Worm (Caenorhabditis elegans): Measurements from ENCODE around the gene acl-9.

The acl-9 gene

DNA sequence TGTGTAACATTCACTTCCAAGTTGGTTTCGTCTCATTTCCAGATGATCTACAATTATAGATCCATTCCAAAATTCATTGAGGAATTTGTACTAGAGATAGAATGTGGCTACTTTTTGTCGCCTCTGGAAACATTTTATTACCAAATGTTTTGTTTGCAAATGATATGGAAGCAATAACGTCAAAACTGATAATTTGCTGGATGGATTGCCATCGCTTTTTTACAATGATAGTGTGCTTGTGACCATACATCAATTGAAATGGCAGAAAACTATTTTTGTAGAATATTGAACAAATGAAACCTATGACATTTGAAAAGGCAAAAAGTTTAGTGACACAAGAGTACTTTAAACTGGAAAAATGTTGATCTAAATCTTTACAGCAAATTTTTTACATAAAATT is 38.6 kb upstream of the acl-9 start (continued):
- no peak for TF ChIP-seq hlh-15 (tag; optimal IDR thresholded peaks at IDR 0.05)

DNA sequence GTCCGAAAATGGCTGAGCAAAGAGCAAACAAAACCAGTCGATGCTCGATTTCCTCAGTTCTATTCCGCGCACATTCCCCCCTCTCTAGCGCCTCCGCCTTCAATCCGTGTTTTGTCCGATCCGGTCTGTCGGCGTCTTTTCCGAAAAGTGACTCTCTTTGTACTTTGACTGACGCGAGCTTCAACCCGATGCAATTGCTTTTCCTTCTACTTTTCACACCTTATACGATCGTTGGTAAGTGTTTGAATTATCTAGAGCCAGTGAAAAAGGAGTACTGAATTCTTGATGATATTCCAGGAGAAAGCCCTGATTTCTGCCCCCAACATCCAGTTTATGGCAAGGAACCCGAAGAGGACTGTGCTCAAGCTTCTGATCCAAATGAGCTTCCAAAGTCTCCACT is 38.0 kb upstream of the acl-9 start, which contains the start of gene cht-6:
TSS of gene cht-6 (plus strand) at position 9 of the 400 bp plus-strand sequence.
- TF ChIP-seq ztf-16 (tag; optimal IDR thresholded peaks at IDR 0.05) (no peak), nhr-11 (tag; optimal IDR thresholded peaks at IDR 0.05) (no peak), pat-9 (tag; optimal IDR thresholded peaks at IDR 0.05) (no peak), ceh-30 (tag; optimal IDR thresholded peaks at IDR 0.05) (no peak), fkh-10 (GFP tag; optimal IDR thresholded peaks at IDR 0.05) (no peak), lin-11 (tag; optimal IDR thresholded peaks at IDR 0.05) (no peak), K02D7.2 (tag; optimal IDR thresholded peaks at IDR 0.05) (no peak), gmeb-2 (tag; optimal IDR thresholded peaks at IDR 0.05) (no peak), mec-3 (tag; optimal IDR thresholded peaks at IDR 0.05; ENCODE audit: borderline replicate concordance) (no peak), pros-1 (tag; optimal IDR thresholded peaks at IDR 0.05) (no peak), ceh-24 (tag; optimal IDR thresholded peaks at IDR 0.05) (no peak), K09A11.1 (tag; optimal IDR thresholded peaks at IDR 0.05; ENCODE audit: insufficient read depth) (no peak)

DNA sequence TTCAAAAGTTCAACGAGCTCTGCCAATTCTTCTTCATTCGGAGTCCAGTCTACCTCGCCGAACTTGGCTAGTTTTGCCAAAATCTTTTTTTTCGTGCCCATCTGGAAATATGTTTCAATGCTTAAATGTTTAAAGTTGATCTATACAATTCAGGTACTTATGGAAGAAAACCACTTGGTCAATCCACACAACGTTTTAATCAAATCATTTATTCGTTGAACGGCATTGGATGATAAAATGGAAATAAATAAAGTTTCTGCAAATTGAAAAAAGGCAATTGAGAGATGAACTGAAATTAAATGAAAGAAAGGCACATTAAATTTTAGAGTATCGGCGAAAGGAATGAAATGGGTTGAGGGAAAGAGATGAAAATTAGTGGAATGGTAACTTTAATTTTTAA is 29.0 kb upstream of the acl-9 start, which contains the start of gene urb-1:
TSS of gene urb-1 (minus strand) at position 101 of the 400 bp plus-strand sequence.
- TF ChIP-seq K02D7.2 (tag; optimal IDR thresholded peaks at IDR 0.05) (no peak), pha-2 (tag; optimal IDR thresholded peaks at IDR 0.05) (no peak), sox-2 (GFP tag; IDR thresholded peaks at IDR 0.05) (no peak), pqm-1 (tag; optimal IDR thresholded peaks at IDR 0.05) (no peak), pros-1 (tag; optimal IDR thresholded peaks at IDR 0.05) (no peak), ama-1 (optimal IDR thresholded peaks at IDR 0.05) (no peak), dmd-4 (tag; optimal IDR thresholded peaks at IDR 0.05; ENCODE audit: borderline replicate concordance) (no peak), tbx-2 (tag; optimal IDR thresholded peaks at IDR 0.05) (no peak), nfya-1 (tag; optimal IDR thresholded peaks at IDR 0.05) (no peak), hlh-30 (tag; optimal IDR thresholded peaks at IDR 0.05; ENCODE audit: insufficient read depth) (no peak)

DNA sequence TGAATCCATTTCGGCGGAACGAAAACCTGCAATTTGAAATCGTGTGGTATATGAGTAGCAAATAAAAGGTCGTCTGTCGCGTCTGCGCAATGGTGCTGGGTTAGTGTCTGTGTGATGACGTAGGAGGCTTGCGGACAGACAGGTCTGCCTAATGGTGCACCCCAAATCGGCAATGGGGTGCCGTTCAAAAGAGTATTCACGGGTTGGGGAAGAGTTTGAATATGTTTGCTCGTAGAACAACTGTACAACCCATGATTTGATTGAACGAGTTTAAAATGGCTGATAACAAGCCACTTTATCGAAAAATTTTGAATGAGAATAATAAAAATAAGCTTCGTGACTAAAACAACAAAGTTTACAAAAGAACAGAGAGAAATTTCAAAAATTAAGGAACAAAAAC is 27.1 kb upstream of the acl-9 start, which contains the start of gene T05H4.11:
TSS of gene T05H4.11 (minus strand) at position 335 of the 400 bp plus-strand sequence.
- TF ChIP-seq ref-2 (tag; optimal IDR thresholded peaks at IDR 0.05) (no peak), zip-5 (tag; optimal IDR thresholded peaks at IDR 0.05) (no peak), pha-2 (tag; optimal IDR thresholded peaks at IDR 0.05) (no peak), dmd-4 (tag; optimal IDR thresholded peaks at IDR 0.05; ENCODE audit: borderline replicate concordance) (no peak)

DNA sequence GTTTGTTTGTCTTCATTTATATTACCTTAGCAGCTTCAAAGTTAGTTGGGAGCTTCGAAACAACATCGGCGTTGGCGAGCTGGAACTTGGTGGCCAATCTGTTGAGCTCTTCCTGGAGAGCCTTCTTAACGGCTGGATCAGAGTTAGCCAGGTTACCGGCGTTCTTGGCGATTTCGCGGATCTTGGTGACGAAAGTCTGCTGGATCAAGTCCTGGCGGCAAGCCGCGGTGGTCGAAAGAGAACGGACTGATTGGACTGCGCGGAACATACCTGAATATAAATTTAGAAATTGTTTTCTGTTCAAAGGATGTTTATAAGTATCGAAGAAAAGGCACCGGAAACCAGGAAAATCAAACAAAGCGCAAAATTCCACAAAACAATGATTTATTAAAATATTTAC is 26.2 kb upstream of the acl-9 start, which contains the start of gene atp-4:
TSS of gene atp-4 (minus strand) at position 270 of the 400 bp plus-strand sequence.
- no peak for TF ChIP-seq T23F11.4 (GFP tag; optimal IDR thresholded peaks at IDR 0.05)
- TF ChIP-seq npax-4 (tag; optimal IDR thresholded peaks at IDR 0.05): no peak
- no peak for TF ChIP-seq C08G9.2 (tag; optimal IDR thresholded peaks at IDR 0.05)
- no peak for TF ChIP-seq ceh-48 (tag; optimal IDR thresholded peaks at IDR 0.05)
- no peak for TF ChIP-seq gmeb-2 (tag; optimal IDR thresholded peaks at IDR 0.05)
- TF ChIP-seq ama-1 (optimal IDR thresholded peaks at IDR 0.05): no peak
- no peak for TF ChIP-seq K09A11.1 (tag; optimal IDR thresholded peaks at IDR 0.05; ENCODE audit: insufficient read depth)
- no peak for TF ChIP-seq tbx-7 (tag; optimal IDR thresholded peaks at IDR 0.05)
- TF ChIP-seq ceh-22 (tag; optimal IDR thresholded peaks at IDR 0.05): no peak
- TF ChIP-seq pqm-1 (tag; optimal IDR thresholded peaks at IDR 0.05): no peak
- TF ChIP-seq sox-4 (tag; optimal IDR thresholded peaks at IDR 0.05): no peak
- no peak for TF ChIP-seq elt-4 (tag; optimal IDR thresholded peaks at IDR 0.05)
- TF ChIP-seq lim-6 (tag; optimal IDR thresholded peaks at IDR 0.05): no peak
- TF ChIP-seq unc-3 (GFP tag; conservative IDR thresholded peaks at IDR 0.05): no peak
- no peak for TF ChIP-seq unc-3 (tag; optimal IDR thresholded peaks at IDR 0.05)
- TF ChIP-seq pag-3 (tag; optimal IDR thresholded peaks at IDR 0.05; ENCODE audit: borderline replicate concordance): no peak
